Worm (Caenorhabditis elegans): Measurements from ENCODE around the gene tag-115.

The tag-115 gene

DNA sequence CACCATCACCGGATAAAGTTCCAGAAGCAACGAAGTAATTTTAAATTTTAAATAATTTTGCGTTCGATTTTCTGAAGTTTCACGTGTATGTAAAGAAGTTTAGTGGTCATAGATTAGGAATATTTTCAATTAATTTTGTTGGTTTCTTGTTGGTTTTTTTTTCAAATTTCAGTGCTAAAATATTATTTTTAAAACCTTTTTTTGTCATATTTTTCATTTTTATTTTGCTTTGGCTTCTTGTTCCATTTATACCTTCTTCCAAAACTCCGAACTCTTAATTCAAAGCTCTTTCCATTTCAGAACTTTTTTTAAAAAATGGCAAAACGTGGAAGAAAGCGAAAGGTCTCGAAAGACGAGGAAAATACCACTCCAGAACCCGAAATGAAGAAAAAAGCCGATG lies 7.7 kb upstream of the tag-115 start, which contains the start of gene JC8.7:
TSS of gene JC8.7 (plus strand) at position 301 of the 400 bp plus-strand sequence.
- no peak for TF ChIP-seq nhr-43 (tag; optimal IDR thresholded peaks at IDR 0.05; ENCODE audit: poor library complexity, severe bottlenecking)
- no peak for TF ChIP-seq nhr-12 (tag; optimal IDR thresholded peaks at IDR 0.05)
- no peak for TF ChIP-seq tbx-2 (tag; optimal IDR thresholded peaks at IDR 0.05)
- no peak for TF ChIP-seq pqm-1 (tag; optimal IDR thresholded peaks at IDR 0.05)
- TF ChIP-seq nhr-23 (tag; optimal IDR thresholded peaks at IDR 0.05) = no peak
- TF ChIP-seq skn-1 (tag; optimal IDR thresholded peaks at IDR 0.05) = no peak
- no peak for TF ChIP-seq ama-1 (optimal IDR thresholded peaks at IDR 0.05)
- no peak for TF ChIP-seq egl-5 (tag; optimal IDR thresholded peaks at IDR 0.05)
- no peak for TF ChIP-seq lin-39 (tag; optimal IDR thresholded peaks at IDR 0.05)
- TF ChIP-seq ceh-28 (tag; optimal IDR thresholded peaks at IDR 0.05) = no peak
- TF ChIP-seq hmg-11 (tag; optimal IDR thresholded peaks at IDR 0.05) = no peak
- no peak for TF ChIP-seq nhr-67 (tag; optimal IDR thresholded peaks at IDR 0.05)
- TF ChIP-seq lsy-12 (tag; optimal IDR thresholded peaks at IDR 0.05) = no peak
- no peak for TF ChIP-seq lin-15B (tag; optimal IDR thresholded peaks at IDR 0.05)
- TF ChIP-seq elt-3 (tag; optimal IDR thresholded peaks at IDR 0.05) = no peak
- no peak for TF ChIP-seq fos-1 (tag; optimal IDR thresholded peaks at IDR 0.05)
- no peak for TF ChIP-seq fkh-10 (GFP tag; optimal IDR thresholded peaks at IDR 0.05)
- no peak for TF ChIP-seq ceh-82 (tag; optimal IDR thresholded peaks at IDR 0.05)
- TF ChIP-seq ZK546.5 (tag; optimal IDR thresholded peaks at IDR 0.05) = no peak
- TF ChIP-seq jun-1 (tag; optimal IDR thresholded peaks at IDR 0.05) = no peak

DNA sequence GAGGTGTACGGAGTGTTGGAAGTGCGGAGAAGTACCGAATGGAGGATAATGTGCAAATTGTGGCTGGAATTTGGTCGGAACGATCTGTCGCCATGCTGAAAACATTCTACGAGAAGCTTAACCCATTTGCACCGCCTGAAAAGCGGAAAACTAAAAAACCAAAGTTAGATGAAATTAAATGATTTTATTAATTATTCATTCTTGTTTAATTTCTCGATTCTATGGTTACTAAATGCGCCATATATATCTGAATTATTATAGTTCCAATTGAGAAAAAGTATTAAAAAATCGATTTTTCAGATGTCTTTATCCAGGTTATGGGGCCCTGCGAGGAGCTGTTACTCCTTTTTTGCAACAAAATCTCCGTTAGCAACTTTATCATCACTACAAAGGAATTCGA lies 4.8 kb upstream of the tag-115 start, which contains the start of gene cox-11:
TSS of gene cox-11 (plus strand) at position 301 of the 400 bp plus-strand sequence.
- no peak for TF ChIP-seq egl-27 (tag; optimal IDR thresholded peaks at IDR 0.05)
- TF ChIP-seq elt-2 (tag; optimal IDR thresholded peaks at IDR 0.05) = no peak
- TF ChIP-seq tbx-2 (tag; optimal IDR thresholded peaks at IDR 0.05) = no peak
- TF ChIP-seq hmg-11 (tag; optimal IDR thresholded peaks at IDR 0.05) = no peak
- TF ChIP-seq fkh-10 (GFP tag; optimal IDR thresholded peaks at IDR 0.05) = no peak
- no peak for TF ChIP-seq zag-1 (tag; optimal IDR thresholded peaks at IDR 0.05)
- no peak for TF ChIP-seq ztf-4 (tag; optimal IDR thresholded peaks at IDR 0.05)
- TF ChIP-seq nhr-77 (tag; optimal IDR thresholded peaks at IDR 0.05) = no peak
- no peak for TF ChIP-seq fos-1 (tag; optimal IDR thresholded peaks at IDR 0.05)
- no peak for TF ChIP-seq nhr-12 (tag; optimal IDR thresholded peaks at IDR 0.05)
- no peak for TF ChIP-seq aly-2 (tag; optimal IDR thresholded peaks at IDR 0.05)
- no peak for TF ChIP-seq nhr-67 (tag; optimal IDR thresholded peaks at IDR 0.05)
- no peak for TF ChIP-seq ama-1 (optimal IDR thresholded peaks at IDR 0.05)

DNA sequence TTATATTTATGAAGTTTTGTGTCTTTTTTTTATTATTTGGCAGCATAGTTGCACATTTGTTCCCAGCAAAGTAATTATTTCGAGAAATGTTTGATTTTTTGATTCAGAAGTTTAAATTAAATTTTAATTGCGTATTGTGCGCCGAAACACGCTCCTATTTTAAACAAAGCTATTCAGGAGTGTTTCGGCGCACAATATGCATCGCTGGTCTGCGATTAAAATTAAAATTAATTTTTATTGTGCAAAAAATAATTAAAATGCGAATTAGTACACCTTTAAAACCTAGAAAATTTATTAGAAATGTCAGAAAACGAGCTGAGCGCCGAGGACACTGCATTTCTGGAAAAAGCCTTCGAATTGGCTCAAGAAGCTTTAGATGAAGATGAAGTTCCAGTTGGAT lies 4.2 kb upstream of the tag-115 start, which contains the start of gene JC8.4:
TSS of gene JC8.4 (plus strand) at position 301 of the 400 bp plus-strand sequence.
- TF ChIP-seq elt-1 (tag; optimal IDR thresholded peaks at IDR 0.05) (no peak), nhr-76 (tag; optimal IDR thresholded peaks at IDR 0.05) (no peak), unc-62 (GFP tag; optimal IDR thresholded peaks at IDR 0.05) (no peak), sea-2 (GFP tag; optimal IDR thresholded peaks at IDR 0.05) (no peak)

DNA sequence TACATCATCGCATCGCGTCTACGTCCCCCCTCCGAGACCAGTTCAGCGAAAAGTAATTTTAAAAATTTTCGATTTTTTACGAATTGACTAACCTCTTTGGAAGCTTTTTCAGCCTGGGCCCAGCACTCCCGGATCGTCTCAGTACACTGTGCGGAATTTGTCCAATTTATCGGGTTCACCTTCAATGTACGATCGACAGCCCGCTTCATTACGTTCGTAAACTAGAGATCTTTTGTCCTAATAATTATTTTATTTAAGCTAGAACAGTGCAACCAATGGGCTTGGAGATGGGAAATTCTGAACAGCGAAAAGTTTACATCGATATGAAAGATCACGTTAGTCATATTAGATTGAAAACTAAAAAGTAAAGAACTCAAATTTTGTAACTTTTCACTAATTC lies 2.1 kb upstream of the tag-115 start:
- TF ChIP-seq pha-4 (tag; optimal IDR thresholded peaks at IDR 0.05) (no peak), nhr-11 (tag; optimal IDR thresholded peaks at IDR 0.05) (no peak), nhr-67 (tag; optimal IDR thresholded peaks at IDR 0.05) (no peak), ztf-11 (tag; optimal IDR thresholded peaks at IDR 0.05) (no peak), nhr-23 (tag; optimal IDR thresholded peaks at IDR 0.05) (no peak), nhr-43 (tag; optimal IDR thresholded peaks at IDR 0.05; ENCODE audit: poor library complexity, severe bottlenecking) (no peak), ztf-4 (tag; optimal IDR thresholded peaks at IDR 0.05) (no peak), mml-1 (tag; optimal IDR thresholded peaks at IDR 0.05) (no peak), ceh-28 (tag; optimal IDR thresholded peaks at IDR 0.05) (no peak), lin-15B (tag; optimal IDR thresholded peaks at IDR 0.05) (no peak), nhr-77 (tag; optimal IDR thresholded peaks at IDR 0.05) (no peak), fos-1 (tag; optimal IDR thresholded peaks at IDR 0.05) (no peak), fkh-2 (tag; optimal IDR thresholded peaks at IDR 0.05) (no peak), unc-39 (tag; optimal IDR thresholded peaks at IDR 0.05) (no peak), mdl-1 (tag; optimal IDR thresholded peaks at IDR 0.05) (no peak)

DNA sequence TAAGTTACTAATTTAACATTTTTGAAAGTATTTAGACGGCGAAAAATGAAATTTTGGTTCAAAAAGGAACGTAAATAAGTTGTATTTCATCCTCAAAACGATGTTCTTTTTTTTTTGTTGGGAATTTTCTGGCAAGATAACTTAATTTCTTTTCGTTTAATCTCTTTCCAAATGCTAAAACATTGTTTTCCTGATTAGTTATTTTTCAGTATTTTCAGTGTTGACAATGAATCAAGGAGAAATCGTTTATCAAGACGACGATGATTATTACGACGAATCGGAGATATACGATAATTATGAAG lies 1.6 kb upstream of the tag-115 start, which contains the start of gene lin-54:
TSS of gene lin-54 (plus strand) at position 203 of the 302 bp plus-strand sequence.
- TF ChIP-seq eor-1 (tag; optimal IDR thresholded peaks at IDR 0.05) (peak in 1 of 2 experiments; percentile 5), mml-1 (tag; optimal IDR thresholded peaks at IDR 0.05) (no peak), nhr-23 (tag; optimal IDR thresholded peaks at IDR 0.05) (no peak), tbx-2 (tag; optimal IDR thresholded peaks at IDR 0.05) (no peak), aly-2 (tag; optimal IDR thresholded peaks at IDR 0.05) (no peak), nhr-237 (tag; optimal IDR thresholded peaks at IDR 0.05) (no peak), daf-12 (tag; optimal IDR thresholded peaks at IDR 0.05) (no peak), nhr-76 (tag; optimal IDR thresholded peaks at IDR 0.05) (no peak)
